Fruit fly (Drosophila melanogaster): ENCODE measurements around the gene CG5126.

Gene CG5126

dm6 chr2L:1144371-1145360, 39.2 kb downstream of the CG5126 start (continued):
- TF ChIP-seq CG13424 (tag; optimal IDR thresholded peaks at IDR 0.05) (peak; percentile 62), CG2889 (GFP tag; IDR thresholded peaks at IDR 0.05) (0 out of 3 replicates have a peak, but pooled peaks have one; percentile 16), NK7.1 (GFP tag; optimal IDR thresholded peaks at IDR 0.05) (peak; percentile 17), CG1233 (GFP tag; optimal IDR thresholded peaks at IDR 0.05) (peak; percentile 43), stwl (tag; optimal IDR thresholded peaks at IDR 0.05) (no peak), sima (GFP tag; optimal IDR thresholded peaks at IDR 0.05) (no peak), CG32532 (GFP tag; IDR thresholded peaks at IDR 0.05) (0 out of 2 replicates have a peak, but pooled peaks have one; percentile 18), CG6813 (GFP tag; optimal IDR thresholded peaks at IDR 0.05) (no peak), dm (GFP tag; optimal IDR thresholded peaks at IDR 0.05) (no peak), pum (GFP tag; optimal IDR thresholded peaks at IDR 0.05) (peak; percentile 10), Atf-2 (GFP tag; optimal IDR thresholded peaks at IDR 0.05) (no peak), CG6689 (GFP tag; IDR thresholded peaks at IDR 0.05) (no peak), CG1647 (GFP tag; optimal IDR thresholded peaks at IDR 0.05) (no peak), CG9609 (GFP tag; optimal IDR thresholded peaks at IDR 0.05) (peak; percentile 37), hkb (optimal IDR thresholded peaks at IDR 0.05) (no peak), hkb (GFP tag; IDR thresholded peaks at IDR 0.05) (peak; percentile 56), Dip3 (GFP tag; optimal IDR thresholded peaks at IDR 0.05) (peak; percentile 48), vnd (GFP tag; IDR thresholded peaks at IDR 0.05; ENCODE audit: partially characterized antibody) (no peak), Ssrp (tag; optimal IDR thresholded peaks at IDR 0.05) (peak; percentile 42), CG34422 (GFP tag; IDR thresholded peaks at IDR 0.05) (no peak), HHEX (GFP tag; optimal IDR thresholded peaks at IDR 0.05) (peak; percentile 48), CG10147 (GFP tag; optimal IDR thresholded peaks at IDR 0.05) (peak; percentile 57), sens-2 (GFP tag; IDR thresholded peaks at IDR 0.05) (peak; percentile 26; the same call in 1 of the 2 replicates), CG10462 (GFP tag; optimal IDR thresholded peaks at IDR 0.05) (peak; percentile 1), Dip2 (GFP tag; IDR thresholded peaks at IDR 0.05) (no peak), CG11696 (GFP tag; IDR thresholded peaks at IDR 0.05) (no peak), Meics (GFP tag; optimal IDR thresholded peaks at IDR 0.05) (peak; percentile 55), Dfd (GFP tag; optimal IDR thresholded peaks at IDR 0.05) (no peak), lab (GFP tag; optimal IDR thresholded peaks at IDR 0.05) (peak; percentile 73), CG17359 (tag; optimal IDR thresholded peaks at IDR 0.05) (peak; percentile 71), sd (tag; optimal IDR thresholded peaks at IDR 0.05) (no peak), CG12219 (GFP tag; optimal IDR thresholded peaks at IDR 0.05) (peak; percentile 51), Aef1 (GFP tag; IDR thresholded peaks at IDR 0.05) (peak; percentile 16; the same call in 1 of the 3 replicates), gro (GFP tag; optimal IDR thresholded peaks at IDR 0.05) (peak; percentile 38), fd64A (GFP tag; optimal IDR thresholded peaks at IDR 0.05) (peak; percentile 12), CG3726 (GFP tag; IDR thresholded peaks at IDR 0.05) (no peak), Hmr (GFP tag; optimal IDR thresholded peaks at IDR 0.05) (peak; percentile 53), ind (GFP tag; optimal IDR thresholded peaks at IDR 0.05) (peak; percentile 49), CG9797 (GFP tag; optimal IDR thresholded peaks at IDR 0.05) (no peak), toy (GFP tag; IDR thresholded peaks at IDR 0.05) (no peak), CG2120 (GFP tag; optimal IDR thresholded peaks at IDR 0.05) (peak; percentile 69), CG18619 (GFP tag; optimal IDR thresholded peaks at IDR 0.05) (peak; percentile 31), otp (GFP tag; IDR thresholded peaks at IDR 0.05) (no peak), ATbp (GFP tag; optimal IDR thresholded peaks at IDR 0.05) (peak; percentile 49), CG14860 (GFP tag; IDR thresholded peaks at IDR 0.05; ENCODE audit: partially characterized antibody) (0 out of 3 replicates have a peak, but pooled peaks have one; percentile 15), ase (GFP tag; IDR thresholded peaks at IDR 0.05) (no peak), Drgx (GFP tag; IDR thresholded peaks at IDR 0.05) (peak; percentile 43; the same call in 1 of the 2 replicates), dysf (GFP tag; IDR thresholded peaks at IDR 0.05) (0 out of 3 replicates have a peak, but pooled peaks have one; percentile 40), B-H1 (GFP tag; IDR thresholded peaks at IDR 0.05) (no peak)

Measured in whole organism, embryonic.